Worm (Caenorhabditis elegans) whole organism, mixed stage, embryonic: Measurements from ENCODE around the gene K02A6.4.

Source experiments
- ceh-39 ChIP-seq: fragments of 150-350 bp; optimal IDR thresholded peaks from 2 replicates; lab custom pipeline; 2014; ENCODE audit warnings: missing biosample characterization, missing genetic modification characterization
- ceh-43 ChIP-seq: fragments of 200-800 bp; sonication (Bioruptor generic); optimal IDR thresholded peaks from 2 replicates; lab custom pipeline; 2018; ENCODE audit warnings: mild to moderate bottlenecking, missing genetic modification characterization, moderate library complexity, missing compliant biosample characterization
- ces-1 ChIP-seq: fragments of 150-350 bp; optimal IDR thresholded peaks from 2 replicates; lab custom pipeline; 2014; ENCODE audit warnings: missing biosample characterization, missing genetic modification reagents, missing genetic modification characterization
- elt-1 ChIP-seq: sonication (generic microtip); optimal IDR thresholded peaks from 2 replicates; lab custom pipeline; 2017; ENCODE audit warnings: missing genetic modification characterization, mild to moderate bottlenecking, missing compliant biosample characterization, antibody characterized with exemption, moderate library complexity, borderline replicate concordance; ENCODE audit not compliant: insufficient read depth
- mep-1 ChIP-seq: fragments of 150-350 bp; optimal IDR thresholded peaks from 2 replicates; lab custom pipeline; 2017; ENCODE audit warnings: missing biosample characterization, missing genetic modification reagents, missing genetic modification characterization, inconsistent platforms
- nhr-12 ChIP-seq: fragments of 150-350 bp; optimal IDR thresholded peaks from 2 replicates; lab custom pipeline; 2014; ENCODE audit warnings: missing biosample characterization, missing genetic modification characterization
- nhr-76 ChIP-seq: sonication (generic microtip); optimal IDR thresholded peaks from 2 replicates; lab custom pipeline; 2017; ENCODE audit warnings: missing biosample characterization, missing genetic modification characterization
- pha-4 ChIP-seq: fragments of 150-350 bp; optimal IDR thresholded peaks from 2 replicates; lab custom pipeline; 2018; ENCODE audit warnings: missing biosample characterization, missing genetic modification reagents, missing genetic modification characterization
- snpc-4 ChIP-seq: fragments of 150-350 bp; optimal IDR thresholded peaks from 2 replicates; lab custom pipeline; 2014; ENCODE audit warnings: missing biosample characterization, missing genetic modification characterization

DNA sequence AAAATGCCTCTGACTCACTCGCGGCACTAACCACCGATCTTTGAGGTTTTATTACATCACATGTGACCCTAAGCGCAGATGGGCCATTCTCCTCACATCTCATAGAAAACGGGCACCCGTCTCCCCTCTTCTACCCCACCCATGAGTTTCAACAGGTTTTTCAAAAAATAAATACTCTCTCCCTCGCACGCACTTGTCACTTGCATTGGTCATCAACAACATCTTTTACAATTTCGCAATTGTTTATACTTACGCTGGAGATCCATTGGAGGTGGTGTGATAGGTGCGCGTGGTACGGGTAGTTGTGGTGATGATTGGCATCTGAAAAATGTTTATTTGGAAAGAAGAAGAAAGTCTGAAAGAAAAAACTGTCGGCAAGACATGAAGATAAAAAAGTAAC, 17.4 kb upstream of the K02A6.4 start, which contains the start of gene M60.4:
- no peak for TF ChIP-seq pha-4 (tag; lab: Kevin White, UChicago)
- TF ChIP-seq ces-1 (GFP tag; lab: Kevin White, UChicago): no peak
- no peak for TF ChIP-seq mep-1
- no peak for TF ChIP-seq elt-1 (tag; lab: Kevin White, UChicago)
- no peak for TF ChIP-seq nhr-12 (tag; lab: Kevin White, UChicago)
- no peak for TF ChIP-seq ceh-39 (tag; lab: Kevin White, UChicago)
- TF ChIP-seq ceh-43: no peak
- TF ChIP-seq nhr-76 (tag; lab: Kevin White, UChicago): no peak
- no peak for TF ChIP-seq snpc-4 (tag; lab: Kevin White, UChicago)
